Fruit fly (Drosophila melanogaster): ENCODE results near the gene aurA.

- TF ChIP-seq Poxn (GFP tag; IDR thresholded peaks at IDR 0.05): no peak
- no peak for TF ChIP-seq knrl (GFP tag; IDR thresholded peaks at IDR 0.05; ENCODE audit: partially characterized antibody)
- no peak for TF ChIP-seq Sox102F (GFP tag; optimal IDR thresholded peaks at IDR 0.05)
- TF ChIP-seq Dref (GFP tag; IDR thresholded peaks at IDR 0.05): no peak
- no peak for TF ChIP-seq Hmr (GFP tag; optimal IDR thresholded peaks at IDR 0.05)
- no peak for TF ChIP-seq Ets65A (GFP tag)
- no peak for TF ChIP-seq CG9797 (GFP tag; optimal IDR thresholded peaks at IDR 0.05)
- no peak for TF ChIP-seq Rfx (GFP tag; IDR thresholded peaks at IDR 0.05)
- no peak for TF ChIP-seq Doc2 (GFP tag; IDR thresholded peaks at IDR 0.05)
Observed at dm6 chr3R:11945450-11946317, 17.2 kb upstream of the aurA start.
